Fruit fly (Drosophila melanogaster): ENCODE data around the gene msl-2.

- no peak for TF ChIP-seq lola (GFP tag; optimal IDR thresholded peaks at IDR 0.05)
- TF ChIP-seq Vsx2 (GFP tag; optimal IDR thresholded peaks at IDR 0.05; ENCODE audit: partially characterized antibody), result no peak
Measured at dm6 chr2L:3510002-3510401, 44.1 kb upstream of the msl-2 start, which contains the start of gene CG31954.

Data from whole organism, wandering third instar larva.